Fruit fly (Drosophila melanogaster) whole organism, embryonic: ENCODE data around the gene RluA-1.
A peak's percentile ranks its signal among the peaks of the same experiment; 100 is the strongest.

ENCODE experiments used
- Antp ChIP-seq: fragments of 200-800 bp; sonication (Bioruptor generic); optimal IDR thresholded peaks from 3 replicates; lab custom pipeline; 2016; ENCODE audit warnings: missing biosample characterization, missing genetic modification characterization
- Bgb ChIP-seq: fragments of 200-800 bp; sonication (Bioruptor generic); IDR thresholded peaks from 2 replicates; pipeline ENCODE4 v1.3.6; 2022; ENCODE audit warnings: missing biosample characterization, missing genetic modification characterization; ENCODE audit not compliant: partially characterized antibody
- CG12104 ChIP-seq: fragments of 200-800 bp; sonication (Bioruptor generic); optimal IDR thresholded peaks from 3 replicates; lab custom pipeline; 2016; ENCODE audit warnings: missing biosample characterization, missing genetic modification characterization
- CG13296 ChIP-seq: fragments of 200-800 bp; sonication (Bioruptor generic); optimal IDR thresholded peaks from 3 replicates; lab custom pipeline; 2018; ENCODE audit warnings: missing biosample characterization, mild to moderate bottlenecking, missing genetic modification characterization
- CG1647 ChIP-seq: fragments of 200-800 bp; sonication (Bioruptor generic); optimal IDR thresholded peaks from 3 replicates; lab custom pipeline; 2016; ENCODE audit warnings: missing biosample characterization, missing genetic modification characterization
- CG16779 ChIP-seq: fragments of 200-800 bp; sonication (Bioruptor generic); IDR thresholded peaks from 2 replicates; pipeline ENCODE4 v1.3.6; 2022; ENCODE audit warnings: missing biosample characterization, missing genetic modification characterization
- CG16813 ChIP-seq: fragments of 200-800 bp; sonication (Bioruptor generic); IDR thresholded peaks from 3 replicates; pipeline ENCODE4 v1.3.6; 2022; ENCODE audit warnings: missing biosample characterization, missing genetic modification characterization; ENCODE audit not compliant: partially characterized antibody
- CG1832 ChIP-seq: fragments of 200-800 bp; sonication (Bioruptor generic); optimal IDR thresholded peaks from 2 replicates; lab custom pipeline; 2017; ENCODE audit warnings: missing biosample characterization, mild to moderate bottlenecking, missing genetic modification characterization, inconsistent platforms
- CG34224 ChIP-seq: fragments of 200-800 bp; sonication (Bioruptor generic); IDR thresholded peaks from 3 replicates; pipeline ENCODE4 v1.3.6; 2022; ENCODE audit warnings: missing biosample characterization, missing genetic modification characterization; ENCODE audit not compliant: partially characterized antibody
- CG34376 ChIP-seq: fragments of 200-800 bp; sonication (Bioruptor generic); optimal IDR thresholded peaks from 2 replicates; lab custom pipeline; 2018; ENCODE audit warnings: missing biosample characterization, mild to moderate bottlenecking, missing genetic modification characterization
- CG3847 ChIP-seq: fragments of 200-800 bp; sonication (Bioruptor generic); IDR thresholded peaks from 2 replicates; pipeline ENCODE4 v1.3.6; 2022; ENCODE audit warnings: missing biosample characterization, missing genetic modification characterization
- CG42726 ChIP-seq: fragments of 200-800 bp; sonication (Bioruptor generic); IDR thresholded peaks from 2 replicates; pipeline ENCODE4 v1.3.6; 2022; ENCODE audit warnings: missing biosample characterization, missing genetic modification characterization; ENCODE audit not compliant: partially characterized antibody
- CG4617 ChIP-seq: fragments of 200-800 bp; sonication (Bioruptor generic); optimal IDR thresholded peaks from 3 replicates; lab custom pipeline; 2016; ENCODE audit warnings: missing biosample characterization, missing genetic modification characterization, borderline replicate concordance
- CG6272 ChIP-seq: fragments of 200-800 bp; sonication (Bioruptor generic); IDR thresholded peaks from 2 replicates; pipeline ENCODE4 v1.3.6; 2022; ENCODE audit warnings: missing biosample characterization, missing genetic modification characterization
- CG7928 ChIP-seq: fragments of 200-800 bp; sonication (Bioruptor generic); optimal IDR thresholded peaks from 2 replicates; lab custom pipeline; 2017; ENCODE audit warnings: missing biosample characterization, mild to moderate bottlenecking, missing genetic modification characterization
- CG7963 ChIP-seq: fragments of 200-800 bp; sonication (Bioruptor generic); IDR thresholded peaks from 3 replicates; pipeline ENCODE4 v1.3.6; 2022; ENCODE audit warnings: missing biosample characterization, missing genetic modification characterization; ENCODE audit not compliant: partially characterized antibody
- D ChIP-seq, 2 experiments: fragments of 200-800 bp in 1 of 2; fragments of >200 bp in 1 of 2; sonication (Bioruptor generic) in 1 of 2; optimal IDR thresholded peaks; 2 replicates in 1 of 2; 3 replicates in 1 of 2; lab custom pipeline; 2017; ENCODE audit warnings: mild to moderate bottlenecking in 1 of 2, missing biosample characterization in 1 of 2, missing genetic modification characterization in 1 of 2, missing genetic modification reagents in 1 of 2
- Dad ChIP-seq: fragments of 200-800 bp; sonication (Bioruptor generic); optimal IDR thresholded peaks from 3 replicates; lab custom pipeline; 2016; ENCODE audit warnings: missing biosample characterization, missing genetic modification characterization
- Deaf1 ChIP-seq: fragments of 200-800 bp; optimal IDR thresholded peaks from 3 replicates; lab custom pipeline; 2019; ENCODE audit warnings: missing biosample characterization, mild to moderate bottlenecking, missing genetic modification characterization, moderate library complexity
- Dll ChIP-seq: fragments of 200-800 bp; sonication (Bioruptor generic); IDR thresholded peaks from 4 replicates; pipeline ENCODE4 v1.3.6; 2022; ENCODE audit warnings: missing biosample characterization, missing genetic modification characterization; ENCODE audit not compliant: partially characterized antibody
- ERR ChIP-seq: fragments of 200-800 bp; sonication (Bioruptor generic); optimal IDR thresholded peaks from 2 replicates; lab custom pipeline; 2016; ENCODE audit warnings: missing biosample characterization, missing genetic modification characterization
- HLH4C ChIP-seq: fragments of 200-800 bp; sonication (Bioruptor generic); IDR thresholded peaks from 3 replicates; pipeline ENCODE4 v1.3.6; 2022; ENCODE audit warnings: missing biosample characterization, missing genetic modification characterization; ENCODE audit not compliant: partially characterized antibody
- HLH54F ChIP-seq: fragments of 200-800 bp; sonication (Bioruptor generic); optimal IDR thresholded peaks from 3 replicates; lab custom pipeline; 2016; ENCODE audit warnings: missing biosample characterization, missing genetic modification characterization
- HmgZ ChIP-seq: fragments of 200-800 bp; sonication (Bioruptor generic); optimal IDR thresholded peaks from 2 replicates; lab custom pipeline; 2018; ENCODE audit warnings: missing biosample characterization, mild to moderate bottlenecking, missing genetic modification characterization
- NFAT ChIP-seq: fragments of 200-800 bp; sonication (Bioruptor generic); IDR thresholded peaks from 2 replicates; pipeline ENCODE4 v1.3.6; 2022; ENCODE audit warnings: missing biosample characterization, missing genetic modification characterization
- Nf-YA ChIP-seq: fragments of 200-800 bp; sonication (Bioruptor generic); IDR thresholded peaks from 2 replicates; pipeline ENCODE4 v1.3.6; 2022; ENCODE audit warnings: missing biosample characterization, missing genetic modification characterization
- Sin3A ChIP-seq: fragments of >200 bp; optimal IDR thresholded peaks from 2 replicates; lab custom pipeline; 2018
- Xbp1 ChIP-seq: fragments of 200-800 bp; sonication (Bioruptor generic); optimal IDR thresholded peaks from 3 replicates; lab custom pipeline; 2016; ENCODE audit warnings: missing biosample characterization, mild to moderate bottlenecking, missing genetic modification characterization
- ac ChIP-seq: fragments of 200-800 bp; sonication (Bioruptor generic); optimal IDR thresholded peaks from 3 replicates; lab custom pipeline; 2017; ENCODE audit warnings: missing biosample characterization, mild to moderate bottlenecking, missing genetic modification characterization
- bbx ChIP-seq: fragments of 200-800 bp; sonication (Bioruptor generic); IDR thresholded peaks from 2 replicates; pipeline ENCODE4 v1.3.6; 2022; ENCODE audit warnings: missing biosample characterization, missing genetic modification characterization; ENCODE audit not compliant: partially characterized antibody
- bowl ChIP-seq: fragments of 200-800 bp; sonication (Bioruptor generic); IDR thresholded peaks from 2 replicates; pipeline ENCODE4 v1.3.6; 2022; ENCODE audit warnings: missing biosample characterization, missing genetic modification characterization
- br ChIP-seq: fragments of >200 bp; optimal IDR thresholded peaks from 2 replicates; lab custom pipeline; 2017
- ci ChIP-seq: fragments of 200-800 bp; sonication (Bioruptor generic); IDR thresholded peaks from 3 replicates; pipeline ENCODE4 v1.3.6; 2022; ENCODE audit warnings: missing biosample characterization, missing genetic modification characterization
- crp ChIP-seq, 2 experiments: fragments of 200-800 bp; sonication (Bioruptor generic); optimal IDR thresholded peaks; 2 replicates in 1 of 2; 3 replicates in 1 of 2; lab custom pipeline; 2017; ENCODE audit warnings: missing biosample characterization in 2 of 2, missing genetic modification characterization in 2 of 2, mild to moderate bottlenecking in 1 of 2, moderate library complexity in 1 of 2
- dpn ChIP-seq, 2 experiments: fragments of 200-800 bp; sonication (Bioruptor generic); optimal IDR thresholded peaks; 3 replicates each; lab custom pipeline; 2016; ENCODE audit warnings: missing biosample characterization in 2 of 2, missing genetic modification characterization in 2 of 2
- exex ChIP-seq: fragments of 200-800 bp; sonication (Bioruptor generic); optimal IDR thresholded peaks from 4 replicates; lab custom pipeline; 2018; ENCODE audit warnings: missing biosample characterization, mild to moderate bottlenecking, missing genetic modification characterization, moderate library complexity
- lilli ChIP-seq: fragments of 200-800 bp; sonication (Bioruptor generic); optimal IDR thresholded peaks from 3 replicates; lab custom pipeline; 2016; ENCODE audit warnings: missing biosample characterization, missing genetic modification characterization
- luna ChIP-seq: fragments of 200-800 bp; sonication (Bioruptor generic); optimal IDR thresholded peaks from 2 replicates; lab custom pipeline; 2016; ENCODE audit warnings: missing biosample characterization, missing genetic modification characterization
- maf-S ChIP-seq: fragments of 200-800 bp; sonication (Bioruptor generic); optimal IDR thresholded peaks from 2 replicates; lab custom pipeline; 2016; ENCODE audit warnings: missing biosample characterization, missing genetic modification characterization
- nerfin-2 ChIP-seq: fragments of 200-800 bp; sonication (Bioruptor generic); IDR thresholded peaks from 2 replicates; pipeline ENCODE4 v1.3.6; 2022; ENCODE audit warnings: missing biosample characterization, missing genetic modification characterization; ENCODE audit not compliant: partially characterized antibody
- odd ChIP-seq: fragments of 200-800 bp; sonication (Bioruptor generic); optimal IDR thresholded peaks from 2 replicates; lab custom pipeline; 2017; ENCODE audit warnings: missing biosample characterization, mild to moderate bottlenecking, missing genetic modification characterization
- prd ChIP-seq, 3 experiments: fragments of >200 bp in 2 of 3; fragments of 200-800 bp in 1 of 3; sonication (Bioruptor generic) in 1 of 3; optimal IDR thresholded peaks in 2 of 3; IDR thresholded peaks in 1 of 3; 2 replicates in 2 of 3; 3 replicates in 1 of 3; pipeline versions ENCODE4 v1.3.6 to Lab custom; 2017 to 2022; ENCODE audit warnings: missing biosample characterization in 1 of 3, missing genetic modification characterization in 1 of 3
- so ChIP-seq: fragments of 200-800 bp; sonication (Bioruptor generic); IDR thresholded peaks from 3 replicates; pipeline ENCODE4 v1.3.6; 2022; ENCODE audit warnings: missing biosample characterization, missing genetic modification characterization
- ssp ChIP-seq: fragments of 200-800 bp; sonication (Bioruptor generic); IDR thresholded peaks from 2 replicates; pipeline ENCODE4 v1.3.6; 2022; ENCODE audit warnings: missing biosample characterization, missing genetic modification characterization
- tio ChIP-seq: fragments of 200-800 bp; sonication (Bioruptor generic); optimal IDR thresholded peaks from 2 replicates; lab custom pipeline; 2017; ENCODE audit warnings: missing biosample characterization, missing genetic modification characterization, inconsistent platforms
- unc-4 ChIP-seq: fragments of 200-800 bp; sonication (Bioruptor generic); IDR thresholded peaks from 2 replicates; pipeline ENCODE4 v1.3.6; 2022; ENCODE audit warnings: missing biosample characterization, missing genetic modification characterization; ENCODE audit not compliant: partially characterized antibody
- unpg ChIP-seq: fragments of 200-800 bp; sonication (Bioruptor generic); optimal IDR thresholded peaks from 3 replicates; lab custom pipeline; 2018; ENCODE audit warnings: missing biosample characterization, mild to moderate bottlenecking, missing genetic modification characterization, moderate library complexity
- vfl ChIP-seq: fragments of 200-800 bp; sonication (Bioruptor generic); optimal IDR thresholded peaks from 2 replicates; lab custom pipeline; 2016; ENCODE audit warnings: missing biosample characterization, missing genetic modification characterization
- vnd ChIP-seq: fragments of 200-800 bp; sonication (Bioruptor generic); IDR thresholded peaks from 3 replicates; pipeline ENCODE4 v1.3.6; 2022; ENCODE audit warnings: missing biosample characterization, missing genetic modification characterization; ENCODE audit not compliant: partially characterized antibody

Gene RluA-1

DNA sequence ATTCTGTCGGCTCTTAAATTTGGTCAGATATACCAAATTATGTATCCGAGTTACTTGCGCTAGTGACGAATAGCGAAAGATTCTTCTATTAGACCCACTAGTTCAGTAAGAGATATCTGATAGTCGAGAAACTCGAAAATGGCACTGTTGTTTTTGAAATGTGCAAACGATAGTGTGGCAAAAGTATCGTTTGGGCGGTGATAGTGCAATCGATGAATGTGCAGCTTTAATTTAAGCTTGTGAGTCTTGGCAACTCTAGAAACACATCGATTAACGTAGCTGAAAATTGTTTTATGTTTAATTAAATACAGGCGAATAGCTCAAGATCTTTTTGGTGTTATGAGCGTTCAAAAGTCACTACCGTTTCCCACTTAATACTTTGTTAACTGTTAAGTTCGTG lies 36.8 kb downstream of the RluA-1 start, which contains the start of gene STUB1 (continued):
- TF ChIP-seq CG42726, result peak; percentile 98
- TF ChIP-seq crp (GFP tag; optimal IDR thresholded peaks at IDR 0.05; lab: Kevin White, UChicago), result no peak
- TF ChIP-seq maf-S (GFP tag; lab: Kevin White, UChicago), result peak; percentile 11
- no peak for TF ChIP-seq tio (GFP tag; lab: Kevin White, UChicago)
- TF ChIP-seq dpn (GFP tag; optimal IDR thresholded peaks at IDR 0.05; lab: Kevin White, UChicago), result peak in 1 of 2 experiments; percentile 14
- no peak for TF ChIP-seq so (GFP tag; lab: Robert Waterston, UW)
- no peak for TF ChIP-seq CG12104 (GFP tag; lab: Kevin White, UChicago)
- TF ChIP-seq Sin3A (lab: Kevin White, UChicago), result peak; percentile 7
- no peak for TF ChIP-seq Deaf1 (tag; lab: Kevin White, UChicago)
- TF ChIP-seq Dll (GFP tag; lab: Robert Waterston, UW), result peak; percentile 95
- no peak for TF ChIP-seq odd (GFP tag; lab: Kevin White, UChicago)
- peak; percentile 99 for TF ChIP-seq bbx (GFP tag; lab: Robert Waterston, UW)
- TF ChIP-seq ac (GFP tag; lab: Kevin White, UChicago), result no peak
- no peak for TF ChIP-seq CG1832 (GFP tag; lab: Kevin White, UChicago)
- peak; percentile 8 for TF ChIP-seq Dad (GFP tag; lab: Kevin White, UChicago)
- no peak for TF ChIP-seq bowl
- TF ChIP-seq prd (optimal IDR thresholded peaks at IDR 0.05; lab: Kevin White, UChicago), result no peak
- no peak for TF ChIP-seq prd (GFP tag; IDR thresholded peaks at IDR 0.05; lab: Robert Waterston, UW)
- TF ChIP-seq unpg, result no peak
- TF ChIP-seq lilli, result peak; percentile 31
- TF ChIP-seq HLH4C (GFP tag; lab: Robert Waterston, UW), result peak; percentile 100
- peak; percentile 96 for TF ChIP-seq unc-4 (GFP tag; lab: Robert Waterston, UW)
- TF ChIP-seq CG34376 (GFP tag; lab: Kevin White, UChicago), result peak; percentile 7
- TF ChIP-seq CG16813 (GFP tag; lab: Robert Waterston, UW), result peak; percentile 93
- TF ChIP-seq CG34224 (GFP tag; lab: Robert Waterston, UW), result peak; percentile 98
- no peak for TF ChIP-seq D (optimal IDR thresholded peaks at IDR 0.05; lab: Kevin White, UChicago)
- no peak for TF ChIP-seq D (GFP tag; optimal IDR thresholded peaks at IDR 0.05; lab: Kevin White, UChicago)
- TF ChIP-seq Antp (GFP tag; lab: Kevin White, UChicago), result peak; percentile 55
- peak; percentile 31; the same call in 1 of the 2 replicates for TF ChIP-seq CG6272
- no peak for TF ChIP-seq Nf-YA (GFP tag; lab: Robert Waterston, UW)
- TF ChIP-seq ERR (GFP tag; lab: Kevin White, UChicago), result peak; percentile 19
- peak; percentile 98 for TF ChIP-seq vnd (GFP tag; lab: Robert Waterston, UW)
- no peak; the same call in 1 of the 2 replicates for TF ChIP-seq NFAT
- TF ChIP-seq CG3847 (GFP tag; lab: Robert Waterston, UW), result peak; percentile 57
- no peak; the same call in 2 of the 3 replicates for TF ChIP-seq ci (GFP tag; lab: Robert Waterston, UW)
- peak; percentile 13 for TF ChIP-seq HLH54F
- TF ChIP-seq exex (tag; lab: Kevin White, UChicago), result peak; percentile 24
- TF ChIP-seq CG1647 (GFP tag; lab: Kevin White, UChicago), result no peak
- peak; percentile 100 for TF ChIP-seq Bgb
- peak; percentile 25 for TF ChIP-seq vfl (GFP tag; lab: Kevin White, UChicago)
- TF ChIP-seq CG4617 (GFP tag; lab: Kevin White, UChicago), result peak; percentile 74
- TF ChIP-seq CG13296, result no peak
- peak; percentile 99 for TF ChIP-seq CG7963 (GFP tag; lab: Robert Waterston, UW)
- no peak for TF ChIP-seq CG16779 (GFP tag; lab: Robert Waterston, UW)
- TF ChIP-seq CG7928 (GFP tag; lab: Kevin White, UChicago), result no peak
- TF ChIP-seq luna, result peak; percentile 3
- peak; percentile 77 for TF ChIP-seq HmgZ (tag; lab: Kevin White, UChicago)
- peak; percentile 16 for TF ChIP-seq Xbp1 (GFP tag; lab: Kevin White, UChicago)
- TF ChIP-seq ssp (GFP tag; lab: Robert Waterston, UW), result 0 out of 2 replicates have a peak, but pooled peaks have one; percentile 18
- TF ChIP-seq nerfin-2, result peak; percentile 97
- TF ChIP-seq br (lab: Kevin White, UChicago), result no peak
